Worm (Caenorhabditis elegans) whole organism, early embryonic: Measurements from ENCODE around the gene C16C10.8.

Experiments
- B0310.2 ChIP-seq: sonication (generic microtip); optimal IDR thresholded peaks from 2 replicates; lab custom pipeline; 2016; ENCODE audit warnings: mild to moderate bottlenecking, missing genetic modification characterization, missing compliant biosample characterization
- F13C5.2 ChIP-seq: sonication (generic microtip); optimal IDR thresholded peaks from 2 replicates; lab custom pipeline; 2017; ENCODE audit warnings: mild to moderate bottlenecking, missing genetic modification characterization, inconsistent platforms, missing compliant biosample characterization
- aly-1 ChIP-seq: sonication (generic microtip); optimal IDR thresholded peaks from 2 replicates; lab custom pipeline; 2016; ENCODE audit warnings: missing genetic modification characterization, missing compliant biosample characterization
- ama-1 ChIP-seq: fragments of 150-350 bp; optimal IDR thresholded peaks from 2 replicates; lab custom pipeline; 2014
- ceh-13 ChIP-seq: fragments of 200-800 bp; sonication (Bioruptor generic); optimal IDR thresholded peaks from 2 replicates; lab custom pipeline; 2018; ENCODE audit warnings: mild to moderate bottlenecking, missing genetic modification characterization, missing compliant biosample characterization
- ceh-36 ChIP-seq: sonication (generic microtip); optimal IDR thresholded peaks from 2 replicates; lab custom pipeline; 2016; ENCODE audit warnings: missing genetic modification characterization, inconsistent platforms, missing compliant biosample characterization
- ets-7 ChIP-seq: sonication (generic microtip); optimal IDR thresholded peaks from 2 replicates; lab custom pipeline; 2016; ENCODE audit warnings: missing genotype, missing genetic modification characterization, missing compliant biosample characterization
- flt-1 ChIP-seq: fragments of 200-800 bp; sonication (Bioruptor generic); IDR thresholded peaks from 2 replicates; pipeline ENCODE4 v1.3.6; 2022; ENCODE audit warnings: missing genetic modification characterization, missing compliant biosample characterization
- hmbx-1 ChIP-seq: sonication (generic microtip); optimal IDR thresholded peaks from 2 replicates; lab custom pipeline; 2016; ENCODE audit warnings: mild to moderate bottlenecking, missing genetic modification characterization, missing compliant biosample characterization
- hmg-4 ChIP-seq: fragments of 200-800 bp; sonication (Bioruptor generic); optimal IDR thresholded peaks from 2 replicates; lab custom pipeline; 2018; ENCODE audit warnings: mild to moderate bottlenecking, missing genetic modification characterization, missing compliant biosample characterization
- hnd-1 ChIP-seq: sonication (generic microtip); optimal IDR thresholded peaks from 2 replicates; lab custom pipeline; 2016; ENCODE audit warnings: missing genetic modification characterization, missing compliant biosample characterization
- pes-1 ChIP-seq: fragments of 200-800 bp; sonication (Bioruptor generic); IDR thresholded peaks from 2 replicates; pipeline ENCODE4 v1.3.6; 2022; ENCODE audit warnings: missing genetic modification reagents, missing genetic modification characterization, missing compliant biosample characterization
- scrt-1 ChIP-seq: fragments of 200-800 bp; sonication (Bioruptor generic); IDR thresholded peaks from 2 replicates; pipeline ENCODE4 v1.3.6; 2022; ENCODE audit warnings: missing genetic modification characterization, missing compliant biosample characterization
- sea-1 ChIP-seq: fragments of 200-800 bp; sonication (Bioruptor generic); conservative IDR thresholded peaks from 2 replicates; pipeline ENCODE4 v1.3.6; 2022; ENCODE audit warnings: missing genetic modification characterization, missing compliant biosample characterization
- tbx-11 ChIP-seq: fragments of 200-800 bp; sonication (Bioruptor generic); IDR thresholded peaks from 2 replicates; pipeline ENCODE4 v1.3.6; 2022; ENCODE audit warnings: missing genetic modification characterization, missing compliant biosample characterization
- tbx-37 ChIP-seq: fragments of 200-800 bp; sonication (Bioruptor generic); conservative IDR thresholded peaks from 2 replicates; pipeline ENCODE4 v1.3.6; 2022; ENCODE audit warnings: missing genetic modification reagents, missing genetic modification characterization, missing compliant biosample characterization
- tra-4 ChIP-seq: sonication (generic microtip); optimal IDR thresholded peaks from 2 replicates; lab custom pipeline; 2017; ENCODE audit warnings: missing genetic modification characterization, missing compliant biosample characterization

C16C10.8 gene

DNA sequence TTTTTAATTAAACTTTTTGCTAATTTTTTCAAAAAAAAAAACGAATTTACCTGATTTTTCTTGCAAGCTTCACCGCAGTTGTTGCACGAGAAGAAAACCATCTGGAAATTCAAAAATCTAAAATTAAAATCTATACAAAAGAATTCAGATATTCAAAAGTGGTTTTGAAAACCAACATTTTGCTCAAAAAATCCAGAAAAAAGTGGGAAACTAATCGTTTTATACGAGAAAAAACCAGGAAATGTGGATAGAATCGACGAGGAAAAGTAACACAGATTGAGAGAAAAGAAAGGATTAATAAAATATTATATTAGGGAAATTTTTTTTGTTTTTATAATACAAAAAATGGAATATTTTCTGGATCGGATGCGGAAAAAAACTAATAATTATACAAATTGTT, at the start of gene C16C10.8:
Gene C16C10.8 (minus strand): TSS at position 101 of the 400 bp plus-strand sequence.
- TF ChIP-seq ama-1 (lab: Kevin White, UChicago): no peak
- TF ChIP-seq aly-1: no peak
- no peak for TF ChIP-seq ceh-36 (tag; lab: Kevin White, UChicago)
- TF ChIP-seq sea-1: no peak
- no peak for TF ChIP-seq F13C5.2
- no peak for TF ChIP-seq flt-1
- TF ChIP-seq hmbx-1 (tag; lab: Kevin White, UChicago): no peak
- no peak for TF ChIP-seq B0310.2 (tag; lab: Kevin White, UChicago)
- TF ChIP-seq tbx-11 (GFP tag; lab: Robert Waterston, UW): no peak
- TF ChIP-seq ets-7: no peak
- no peak for TF ChIP-seq hmg-4 (GFP tag; lab: Kevin White, UChicago)
- TF ChIP-seq tbx-37 (GFP tag; lab: Robert Waterston, UW): no peak
- TF ChIP-seq scrt-1 (GFP tag; lab: Robert Waterston, UW): no peak
- TF ChIP-seq tra-4 (tag; lab: Kevin White, UChicago): no peak
- TF ChIP-seq pes-1 (GFP tag; lab: Robert Waterston, UW): no peak

DNA sequence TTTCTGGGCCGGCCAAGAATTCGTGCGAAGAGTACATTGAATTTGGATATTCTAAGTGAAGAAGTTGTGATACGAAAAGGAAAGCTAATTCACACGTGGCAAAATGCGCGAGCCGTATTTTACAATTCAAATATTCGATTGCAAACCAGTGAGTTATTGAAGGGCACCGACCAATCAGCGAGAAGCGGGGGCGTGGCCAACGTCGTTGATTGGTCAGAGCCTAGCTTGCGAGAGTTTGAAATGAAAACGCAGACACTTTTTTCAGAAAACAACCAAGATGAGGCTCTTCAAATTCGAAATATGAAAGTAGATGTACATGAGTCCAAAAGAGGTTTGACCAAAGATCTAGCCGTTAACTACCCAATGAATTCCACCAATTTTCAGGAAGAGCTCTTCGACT, 46.7 kb upstream of the C16C10.8 start:
- TF ChIP-seq F13C5.2 (no peak), ceh-36 (tag; lab: Kevin White, UChicago) (no peak), tbx-11 (GFP tag; lab: Robert Waterston, UW) (no peak), tra-4 (tag; lab: Kevin White, UChicago) (no peak), flt-1 (no peak), aly-1 (no peak), pes-1 (GFP tag; lab: Robert Waterston, UW) (no peak), ama-1 (lab: Kevin White, UChicago) (no peak), hnd-1 (no peak), ceh-13 (GFP tag; lab: Kevin White, UChicago) (no peak), hmg-4 (GFP tag; lab: Kevin White, UChicago) (no peak), ets-7 (no peak), tbx-37 (GFP tag; lab: Robert Waterston, UW) (no peak), hmbx-1 (tag; lab: Kevin White, UChicago) (no peak)

DNA sequence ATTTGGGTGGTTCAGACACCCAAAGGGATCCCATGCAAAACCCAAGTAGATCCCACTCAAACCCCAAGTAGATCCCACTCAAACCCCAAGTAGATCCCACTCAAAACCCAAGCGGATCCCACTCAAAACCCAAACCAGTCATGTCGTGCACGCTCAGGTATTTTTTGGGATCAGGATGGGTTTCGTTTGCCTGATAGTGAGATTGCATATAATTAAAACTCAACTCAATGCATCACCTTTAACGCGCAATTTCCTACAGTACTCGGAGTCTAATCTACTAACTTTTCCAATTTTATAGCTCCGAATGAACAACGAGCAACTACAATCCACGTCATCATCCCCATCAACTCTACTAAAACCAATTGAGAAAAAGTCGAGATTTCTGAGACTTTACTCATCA, 45.2 kb upstream of the C16C10.8 start, which contains the start of gene phlp-2:
Gene phlp-2 (plus strand): TSS at position 301 of the 400 bp plus-strand sequence.
- TF ChIP-seq B0310.2 (tag; lab: Kevin White, UChicago) (no peak), hmbx-1 (tag; lab: Kevin White, UChicago) (no peak), tra-4 (tag; lab: Kevin White, UChicago) (no peak), ama-1 (lab: Kevin White, UChicago) (no peak), ceh-36 (tag; lab: Kevin White, UChicago) (no peak), pes-1 (GFP tag; lab: Robert Waterston, UW) (no peak), tbx-37 (GFP tag; lab: Robert Waterston, UW) (no peak)

DNA sequence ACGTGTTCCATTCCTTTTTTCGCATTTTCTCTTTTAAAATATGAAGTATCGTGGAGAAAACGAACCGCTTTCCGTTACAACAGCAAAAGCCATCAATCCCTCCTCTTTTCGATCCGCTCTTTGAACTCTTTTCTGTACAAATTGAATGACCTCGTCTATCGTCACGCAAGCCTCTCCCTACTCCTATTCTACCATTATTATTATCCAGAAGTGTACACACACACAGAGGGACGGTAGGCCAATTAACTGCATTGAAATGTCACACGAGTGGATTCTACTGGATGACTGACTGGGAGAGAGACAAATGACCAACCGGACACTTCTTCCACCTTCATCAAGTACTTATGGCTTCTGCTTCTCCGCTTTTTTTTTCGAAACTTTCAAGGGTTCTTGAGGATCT, 44.2 kb upstream of the C16C10.8 start:
- TF ChIP-seq ama-1 (lab: Kevin White, UChicago) (no peak), B0310.2 (tag; lab: Kevin White, UChicago) (no peak), hmbx-1 (tag; lab: Kevin White, UChicago) (no peak), sea-1 (no peak), tbx-37 (GFP tag; lab: Robert Waterston, UW) (no peak), ceh-36 (tag; lab: Kevin White, UChicago) (no peak), ceh-13 (GFP tag; lab: Kevin White, UChicago) (no peak), hnd-1 (no peak), hmg-4 (GFP tag; lab: Kevin White, UChicago) (no peak), tbx-11 (GFP tag; lab: Robert Waterston, UW) (no peak), pes-1 (GFP tag; lab: Robert Waterston, UW) (no peak), tra-4 (tag; lab: Kevin White, UChicago) (no peak)

DNA sequence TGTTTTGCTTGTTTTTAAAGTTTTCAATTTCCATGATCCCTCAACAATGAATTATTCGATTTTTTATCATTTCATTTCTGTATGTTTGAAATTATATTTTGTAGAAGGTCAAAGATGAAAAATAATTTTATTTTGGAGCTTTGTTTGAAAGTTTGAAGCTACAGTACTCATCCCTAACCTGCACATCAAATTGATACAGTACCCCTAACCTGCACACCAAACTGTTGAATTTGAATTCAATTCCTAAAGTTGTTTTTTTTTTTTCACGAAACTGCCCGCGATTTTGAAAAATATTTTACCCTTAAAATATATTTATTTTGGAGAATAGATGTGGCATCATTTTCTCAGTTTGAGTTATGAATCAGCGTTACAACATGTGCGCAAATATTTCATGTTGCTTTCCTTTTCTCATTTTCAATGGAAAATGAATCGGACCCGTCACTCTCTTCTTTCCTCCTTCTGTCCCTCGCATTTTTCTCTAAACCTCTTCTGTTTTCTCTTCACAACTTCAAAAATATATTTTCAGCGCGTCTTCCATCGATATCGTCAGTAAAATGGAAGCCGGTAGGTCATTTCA, 41.9 kb upstream of the C16C10.8 start, which contains the start of gene R74.8:
Gene R74.8 (plus strand): TSS at position 527 of the 577 bp plus-strand sequence.
- no peak for TF ChIP-seq ama-1 (lab: Kevin White, UChicago)
- TF ChIP-seq scrt-1 (GFP tag; lab: Robert Waterston, UW): no peak
- TF ChIP-seq aly-1: no peak
- no peak for TF ChIP-seq F13C5.2
- TF ChIP-seq ceh-13 (GFP tag; lab: Kevin White, UChicago): no peak
- TF ChIP-seq tra-4 (tag; lab: Kevin White, UChicago): no peak

DNA sequence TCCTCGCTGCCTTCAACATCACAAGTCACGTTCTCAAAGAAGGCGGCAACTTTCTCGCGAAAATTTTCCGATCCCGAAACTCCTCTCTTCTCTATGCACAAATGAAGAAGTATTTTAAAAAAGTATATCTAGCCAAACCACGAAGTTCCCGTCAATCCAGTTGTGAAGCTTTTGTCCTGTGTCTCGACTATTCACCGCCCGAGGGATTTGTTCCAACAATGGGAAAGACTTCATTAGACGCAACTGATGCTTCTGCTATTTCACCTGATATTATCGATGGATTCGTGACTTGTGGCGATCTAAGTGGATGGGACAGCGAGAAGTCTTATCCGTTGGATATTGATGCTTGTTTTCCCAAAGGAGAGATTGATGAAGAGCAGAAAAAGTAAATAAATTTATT, 41.0 kb upstream of the C16C10.8 start:
- TF ChIP-seq ets-7: no peak
- TF ChIP-seq hmbx-1 (tag; lab: Kevin White, UChicago): no peak
- TF ChIP-seq tbx-37 (GFP tag; lab: Robert Waterston, UW): no peak
- no peak for TF ChIP-seq aly-1
- TF ChIP-seq hmg-4 (GFP tag; lab: Kevin White, UChicago): no peak
- TF ChIP-seq flt-1: no peak
- TF ChIP-seq hnd-1: no peak
- TF ChIP-seq tbx-11 (GFP tag; lab: Robert Waterston, UW): no peak
- no peak for TF ChIP-seq B0310.2 (tag; lab: Kevin White, UChicago)
- no peak for TF ChIP-seq scrt-1 (GFP tag; lab: Robert Waterston, UW)
- no peak for TF ChIP-seq F13C5.2
- TF ChIP-seq ceh-36 (tag; lab: Kevin White, UChicago): no peak
- TF ChIP-seq sea-1: no peak
- no peak for TF ChIP-seq pes-1 (GFP tag; lab: Robert Waterston, UW)
- no peak for TF ChIP-seq ama-1 (lab: Kevin White, UChicago)
- TF ChIP-seq ceh-13 (GFP tag; lab: Kevin White, UChicago): no peak
- TF ChIP-seq tra-4 (tag; lab: Kevin White, UChicago): no peak

DNA sequence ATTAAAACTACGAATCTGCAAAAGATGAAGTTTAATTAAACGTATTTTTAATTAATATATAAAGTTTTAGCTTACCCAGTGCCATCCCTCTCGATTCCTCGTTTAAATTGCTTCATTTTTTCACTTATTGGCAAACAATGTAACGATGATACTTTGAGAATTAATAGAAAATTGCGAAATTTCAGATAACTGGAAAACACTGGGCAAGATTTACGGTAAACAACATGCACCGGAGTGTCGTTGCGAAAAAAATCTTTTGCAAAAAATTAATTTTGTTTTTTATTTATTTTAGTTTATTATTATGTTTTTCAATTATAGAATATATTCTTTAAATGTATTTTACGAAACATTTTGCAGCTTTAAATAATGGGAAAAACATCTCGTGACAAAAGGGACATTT, 40.1 kb upstream of the C16C10.8 start, which contains the start of the genes pelo-1 and R74.7:
Gene pelo-1 (minus strand): TSS at position 151 of the 400 bp plus-strand sequence.
Gene R74.7 (plus strand): TSS at position 358 of the 400 bp plus-strand sequence.
- no peak for TF ChIP-seq ceh-13 (GFP tag; lab: Kevin White, UChicago)
- no peak for TF ChIP-seq ceh-36 (tag; lab: Kevin White, UChicago)
- TF ChIP-seq tra-4 (tag; lab: Kevin White, UChicago): no peak
- no peak for TF ChIP-seq ets-7
- no peak for TF ChIP-seq scrt-1 (GFP tag; lab: Robert Waterston, UW)
- TF ChIP-seq flt-1: no peak
- no peak for TF ChIP-seq B0310.2 (tag; lab: Kevin White, UChicago)
- no peak for TF ChIP-seq tbx-11 (GFP tag; lab: Robert Waterston, UW)
- TF ChIP-seq aly-1: no peak
- no peak for TF ChIP-seq hmbx-1 (tag; lab: Kevin White, UChicago)
